Fruit fly (Drosophila melanogaster): ENCODE results near the gene slgA.

slgA gene

DNA sequence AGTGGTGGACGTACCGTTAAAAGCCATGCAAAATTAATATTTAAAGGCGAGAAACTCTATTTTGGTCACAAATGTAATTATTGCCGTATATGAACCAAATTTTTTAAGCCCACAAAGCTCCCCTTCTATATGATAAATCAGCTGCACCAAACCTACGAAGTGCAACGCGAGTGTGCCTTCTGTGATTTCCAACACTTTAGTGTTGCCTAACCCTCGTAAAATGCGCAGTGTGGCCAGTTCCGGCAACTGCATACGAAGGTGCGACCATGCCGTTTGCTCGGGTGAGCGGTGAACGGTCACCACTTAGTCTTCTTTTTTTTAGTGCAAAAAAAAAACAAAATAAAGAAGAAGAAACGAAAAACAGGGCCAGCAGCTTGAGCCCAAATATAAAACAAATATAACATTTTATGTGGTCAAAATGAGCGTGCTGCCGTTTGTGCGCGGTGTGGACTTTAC is 34.3 kb upstream of the slgA start, which contains the start of the genes tty and fliI (continued):
- peak; percentile 54 for TF ChIP-seq D19A (tag; optimal IDR thresholded peaks at IDR 0.05)
- peak; percentile 90 for TF ChIP-seq NFAT (GFP tag; IDR thresholded peaks at IDR 0.05)
- peak; percentile 98 for TF ChIP-seq Med (GFP tag)
- TF ChIP-seq CG1792 (GFP tag; optimal IDR thresholded peaks at IDR 0.05): peak; percentile 55
- peak; percentile 99 for TF ChIP-seq Ets65A (GFP tag)
- TF ChIP-seq aop (GFP tag; IDR thresholded peaks at IDR 0.05): peak; percentile 60; the same call in 1 of the 2 replicates
- TF ChIP-seq GATAe (GFP tag; conservative IDR thresholded peaks at IDR 0.05): peak; percentile 45; the same call in 1 of the 2 replicates
- peak; percentile 43 for TF ChIP-seq sd (tag; optimal IDR thresholded peaks at IDR 0.05)
- TF ChIP-seq CG15269 (tag; optimal IDR thresholded peaks at IDR 0.05): peak; percentile 75
- no peak for TF ChIP-seq tll (GFP tag; optimal IDR thresholded peaks at IDR 0.05)
- peak; percentile 20 for TF ChIP-seq run (tag; optimal IDR thresholded peaks at IDR 0.05)
- peak; percentile 87 for TF ChIP-seq CG4730 (GFP tag; IDR thresholded peaks at IDR 0.05)
- peak; percentile 88 for TF ChIP-seq CG17328 (GFP tag; IDR thresholded peaks at IDR 0.05)
- peak; percentile 91 for TF ChIP-seq CG9932 (GFP tag; IDR thresholded peaks at IDR 0.05)
- TF ChIP-seq ase (GFP tag; IDR thresholded peaks at IDR 0.05): peak; percentile 90
- no peak for TF ChIP-seq cad (GFP tag; optimal IDR thresholded peaks at IDR 0.05)
- peak; percentile 79 for TF ChIP-seq CG15514 (GFP tag; optimal IDR thresholded peaks at IDR 0.05)
- TF ChIP-seq fd64A (GFP tag; optimal IDR thresholded peaks at IDR 0.05): peak; percentile 28
- no peak for TF ChIP-seq tio (GFP tag; optimal IDR thresholded peaks at IDR 0.05)
- TF ChIP-seq CG3065 (GFP tag; optimal IDR thresholded peaks at IDR 0.05): peak; percentile 63
- TF ChIP-seq CG3847 (GFP tag; IDR thresholded peaks at IDR 0.05): peak; percentile 92
- no peak for TF ChIP-seq hkb (optimal IDR thresholded peaks at IDR 0.05)
- peak; percentile 88 for TF ChIP-seq hkb (GFP tag; IDR thresholded peaks at IDR 0.05)
- TF ChIP-seq crc (GFP tag; optimal IDR thresholded peaks at IDR 0.05): peak; percentile 78
- TF ChIP-seq CG14050 (GFP tag; IDR thresholded peaks at IDR 0.05): peak; percentile 83
- peak; percentile 85 for TF ChIP-seq Xbp1 (GFP tag; optimal IDR thresholded peaks at IDR 0.05)
- TF ChIP-seq gt (GFP tag; IDR thresholded peaks at IDR 0.05): peak; percentile 67
- TF ChIP-seq zfh1 (GFP tag; IDR thresholded peaks at IDR 0.05): peak; percentile 93
- peak; percentile 79 for TF ChIP-seq CG9727 (GFP tag; optimal IDR thresholded peaks at IDR 0.05)
- TF ChIP-seq Rfx (GFP tag; IDR thresholded peaks at IDR 0.05): peak; percentile 94
- peak; percentile 50 for TF ChIP-seq en (GFP tag; optimal IDR thresholded peaks at IDR 0.05)
- peak; percentile 91 for TF ChIP-seq Aef1 (GFP tag; IDR thresholded peaks at IDR 0.05)
- TF ChIP-seq CG17568 (GFP tag; optimal IDR thresholded peaks at IDR 0.05): no peak
- peak; percentile 77 for TF ChIP-seq Side (GFP tag; optimal IDR thresholded peaks at IDR 0.05)
- TF ChIP-seq lola (GFP tag; optimal IDR thresholded peaks at IDR 0.05): peak in 1 of 3 experiments; percentile 41
- TF ChIP-seq so (GFP tag; IDR thresholded peaks at IDR 0.05): peak; percentile 74; the same call in 2 of the 3 replicates
- no peak for TF ChIP-seq grn (GFP tag; optimal IDR thresholded peaks at IDR 0.05)
- peak; percentile 49 for TF ChIP-seq Adf1 (GFP tag; IDR thresholded peaks at IDR 0.05)
- peak; percentile 86 for TF ChIP-seq Mad (GFP tag; optimal IDR thresholded peaks at IDR 0.05)
- peak; percentile 24 for TF ChIP-seq ab (GFP tag; optimal IDR thresholded peaks at IDR 0.05)
- peak; percentile 90 for TF ChIP-seq CG11247 (GFP tag; IDR thresholded peaks at IDR 0.05)
- peak; percentile 53 for TF ChIP-seq CG13296 (GFP tag; optimal IDR thresholded peaks at IDR 0.05)
- peak; percentile 66 for TF ChIP-seq CG10462 (GFP tag; optimal IDR thresholded peaks at IDR 0.05)
- peak; percentile 83 for TF ChIP-seq Meics (GFP tag; optimal IDR thresholded peaks at IDR 0.05)
- peak; percentile 33 for TF ChIP-seq pfk (GFP tag; optimal IDR thresholded peaks at IDR 0.05)
- TF ChIP-seq CG30020 (tag; optimal IDR thresholded peaks at IDR 0.05): peak; percentile 27
- TF ChIP-seq ap (GFP tag; IDR thresholded peaks at IDR 0.05): peak; percentile 88
- peak; percentile 43 for TF ChIP-seq CG3838 (GFP tag; optimal IDR thresholded peaks at IDR 0.05)
- peak; percentile 78 for TF ChIP-seq phol (tag; optimal IDR thresholded peaks at IDR 0.05)
- TF ChIP-seq CG18262 (tag; optimal IDR thresholded peaks at IDR 0.05): peak; percentile 70
- TF ChIP-seq Blimp-1 (GFP tag; optimal IDR thresholded peaks at IDR 0.05): peak; percentile 60
- TF ChIP-seq C15 (GFP tag; IDR thresholded peaks at IDR 0.05): 0 out of 3 replicates have a peak, but pooled peaks have one; percentile 45

All from whole organism, embryonic.